Worm (Caenorhabditis elegans) whole organism, L2 larva: ENCODE data around the gene flp-24.

ENCODE experiments used
- C34F6.9 ChIP-seq: fragments of 150-350 bp; optimal IDR thresholded peaks from 2 replicates; lab custom pipeline; 2014; ENCODE audit warnings: missing biosample characterization, missing genetic modification characterization
- F13H6.1 ChIP-seq: sonication (generic microtip); optimal IDR thresholded peaks from 2 replicates; lab custom pipeline; 2016; ENCODE audit warnings: missing genetic modification characterization, missing compliant biosample characterization
- Y55F3AM.14 ChIP-seq: fragments of 200-800 bp; sonication (Bioruptor generic); optimal IDR thresholded peaks from 2 replicates; lab custom pipeline; 2018; ENCODE audit warnings: mild to moderate bottlenecking, missing genetic modification characterization, missing compliant biosample characterization
- alr-1 ChIP-seq: fragments of 150-350 bp; optimal IDR thresholded peaks from 2 replicates; lab custom pipeline; 2014; ENCODE audit warnings: missing biosample characterization, missing genetic modification characterization
- aly-2 ChIP-seq: fragments of 150-350 bp; optimal IDR thresholded peaks from 2 replicates; lab custom pipeline; 2014; ENCODE audit warnings: missing biosample characterization, missing genetic modification characterization
- ama-1 ChIP-seq: fragments of 150-350 bp; optimal IDR thresholded peaks from 2 replicates; lab custom pipeline; 2018; ENCODE audit warnings: inconsistent platforms
- ceh-16 ChIP-seq: fragments of 150-350 bp; optimal IDR thresholded peaks from 2 replicates; lab custom pipeline; 2014; ENCODE audit warnings: missing biosample characterization, missing genetic modification characterization
- ceh-82 ChIP-seq: fragments of 150-350 bp; optimal IDR thresholded peaks from 2 replicates; lab custom pipeline; 2014; ENCODE audit warnings: missing biosample characterization, missing genetic modification characterization
- crh-2 ChIP-seq: sonication (generic microtip); optimal IDR thresholded peaks from 2 replicates; lab custom pipeline; 2017; ENCODE audit warnings: missing biosample characterization, missing genetic modification characterization
- dmd-4 ChIP-seq: sonication (generic microtip); optimal IDR thresholded peaks from 2 replicates; lab custom pipeline; 2017; ENCODE audit warnings: missing biosample characterization, missing genetic modification characterization
- egl-27 ChIP-seq: sonication (generic microtip); optimal IDR thresholded peaks from 3 replicates; lab custom pipeline; 2017; ENCODE audit warnings: missing biosample characterization, missing genetic modification reagents, missing genetic modification characterization
- elt-1 ChIP-seq: fragments of 150-350 bp; optimal IDR thresholded peaks from 2 replicates; lab custom pipeline; 2014; ENCODE audit warnings: missing biosample characterization, missing genetic modification characterization
- elt-3 ChIP-seq: sonication (generic microtip); optimal IDR thresholded peaks from 2 replicates; lab custom pipeline; 2017; ENCODE audit warnings: missing biosample characterization, missing genetic modification characterization
- fos-1 ChIP-seq: fragments of 150-350 bp; optimal IDR thresholded peaks from 2 replicates; lab custom pipeline; 2014; ENCODE audit warnings: missing biosample characterization, missing genetic modification characterization
- gmeb-1 ChIP-seq: fragments of 150-350 bp; optimal IDR thresholded peaks from 2 replicates; lab custom pipeline; 2014; ENCODE audit warnings: missing biosample characterization, missing genetic modification characterization
- lin-11 ChIP-seq: fragments of 150-350 bp; sonication (generic microtip); optimal IDR thresholded peaks from 2 replicates; lab custom pipeline; 2014; ENCODE audit warnings: missing biosample characterization, missing genetic modification characterization, inconsistent platforms, mixed read lengths
- lin-39 ChIP-seq: fragments of 150-350 bp; optimal IDR thresholded peaks from 2 replicates; lab custom pipeline; 2014; ENCODE audit warnings: missing biosample characterization, missing genetic modification reagents, missing genetic modification characterization
- lsy-2 ChIP-seq, 2 experiments: fragments of 150-350 bp in 1 of 2; sonication (generic microtip) in 1 of 2; optimal IDR thresholded peaks; 2 replicates each; lab custom pipeline; 2014 to 2017; ENCODE audit warnings: missing biosample characterization in 2 of 2, missing genetic modification characterization in 2 of 2
- mab-5 ChIP-seq: fragments of 150-350 bp; optimal IDR thresholded peaks from 2 replicates; lab custom pipeline; 2014; ENCODE audit warnings: missing biosample characterization, missing genetic modification characterization
- mbf-1 ChIP-seq: sonication (generic microtip); optimal IDR thresholded peaks from 2 replicates; lab custom pipeline; 2017; ENCODE audit warnings: missing biosample characterization, missing genetic modification characterization
- mdl-1 ChIP-seq, 2 experiments: fragments of 150-350 bp in 1 of 2; sonication (generic microtip) in 1 of 2; optimal IDR thresholded peaks; 2 replicates each; lab custom pipeline; 2017; ENCODE audit warnings: missing biosample characterization in 2 of 2, missing genetic modification characterization in 2 of 2
- nhr-10 ChIP-seq: sonication (generic microtip); optimal IDR thresholded peaks from 2 replicates; lab custom pipeline; 2017; ENCODE audit warnings: missing biosample characterization, missing genetic modification characterization
- nhr-11 ChIP-seq: fragments of 150-350 bp; optimal IDR thresholded peaks from 2 replicates; lab custom pipeline; 2014; ENCODE audit warnings: missing biosample characterization, missing genetic modification characterization
- nhr-12 ChIP-seq: fragments of 150-350 bp; optimal IDR thresholded peaks from 2 replicates; lab custom pipeline; 2014; ENCODE audit warnings: missing biosample characterization, missing genetic modification characterization
- nhr-129 ChIP-seq: fragments of 150-350 bp; optimal IDR thresholded peaks from 2 replicates; lab custom pipeline; 2014; ENCODE audit warnings: missing biosample characterization, missing genetic modification characterization
- nhr-21 ChIP-seq: fragments of 150-350 bp; optimal IDR thresholded peaks from 2 replicates; lab custom pipeline; 2014; ENCODE audit warnings: missing biosample characterization, missing genetic modification characterization
- nhr-23 ChIP-seq: fragments of 150-350 bp; optimal IDR thresholded peaks from 2 replicates; lab custom pipeline; 2014; ENCODE audit warnings: missing biosample characterization, missing genetic modification reagents, missing genetic modification characterization
- nhr-237 ChIP-seq: fragments of 150-350 bp; optimal IDR thresholded peaks from 2 replicates; lab custom pipeline; 2014; ENCODE audit warnings: missing biosample characterization, missing genetic modification characterization
- nhr-25 ChIP-seq: fragments of 150-350 bp; sonication (generic microtip); optimal IDR thresholded peaks from 3 replicates; lab custom pipeline; 2014; ENCODE audit warnings: missing biosample characterization, missing genetic modification characterization
- nhr-6 ChIP-seq: fragments of 150-350 bp; optimal IDR thresholded peaks from 2 replicates; lab custom pipeline; 2014; ENCODE audit warnings: missing biosample characterization, missing genetic modification characterization
- nhr-77 ChIP-seq: fragments of 150-350 bp; optimal IDR thresholded peaks from 2 replicates; lab custom pipeline; 2014; ENCODE audit warnings: missing biosample characterization, missing genetic modification characterization
- peb-1 ChIP-seq: fragments of 150-350 bp; optimal IDR thresholded peaks from 2 replicates; lab custom pipeline; 2014; ENCODE audit warnings: missing biosample characterization, missing genetic modification characterization
- sem-4 ChIP-seq: fragments of 150-350 bp; optimal IDR thresholded peaks from 2 replicates; lab custom pipeline; 2014; ENCODE audit warnings: missing biosample characterization, missing genetic modification reagents, missing genetic modification characterization
- skn-1 ChIP-seq: sonication (generic microtip); optimal IDR thresholded peaks from 2 replicates; lab custom pipeline; 2017; ENCODE audit warnings: missing biosample characterization, missing genetic modification characterization
- sma-3 ChIP-seq: sonication (generic microtip); optimal IDR thresholded peaks from 2 replicates; lab custom pipeline; 2016; ENCODE audit warnings: missing genetic modification reagents, missing genetic modification characterization, missing compliant biosample characterization
- sma-9 ChIP-seq, 2 experiments: fragments of 150-350 bp in 1 of 2; sonication (generic microtip) in 1 of 2; optimal IDR thresholded peaks; 2 replicates each; lab custom pipeline; 2014 to 2016; ENCODE audit warnings: missing genetic modification characterization in 2 of 2, mild to moderate bottlenecking in 1 of 2, missing biosample characterization in 1 of 2, missing compliant biosample characterization in 1 of 2, missing genetic modification reagents in 1 of 2, moderate library complexity in 1 of 2
- snpc-4 ChIP-seq: fragments of 150-350 bp; optimal IDR thresholded peaks from 2 replicates; lab custom pipeline; 2014; ENCODE audit warnings: missing biosample characterization, missing genetic modification characterization
- unc-55 ChIP-seq: fragments of 150-350 bp; sonication (generic microtip); optimal IDR thresholded peaks from 3 replicates; lab custom pipeline; 2014; ENCODE audit warnings: missing biosample characterization, missing genetic modification reagents, missing genetic modification characterization
- unc-62 ChIP-seq: fragments of 150-350 bp; optimal IDR thresholded peaks from 2 replicates; lab custom pipeline; 2014; ENCODE audit warnings: missing biosample characterization, missing genetic modification reagents, missing genetic modification characterization
- ztf-1 ChIP-seq: fragments of 200-800 bp; sonication (Bioruptor generic); conservative IDR thresholded peaks from 2 replicates; pipeline ENCODE4 v1.3.6; 2022; ENCODE audit warnings: missing genetic modification characterization, missing compliant biosample characterization
- ztf-11 ChIP-seq: sonication (generic microtip); optimal IDR thresholded peaks from 2 replicates; lab custom pipeline; 2017; ENCODE audit warnings: missing biosample characterization, missing genetic modification characterization
- ztf-4 ChIP-seq: fragments of 150-350 bp; optimal IDR thresholded peaks from 2 replicates; lab custom pipeline; 2014; ENCODE audit warnings: missing biosample characterization, missing genetic modification characterization

flp-24 gene

DNA sequence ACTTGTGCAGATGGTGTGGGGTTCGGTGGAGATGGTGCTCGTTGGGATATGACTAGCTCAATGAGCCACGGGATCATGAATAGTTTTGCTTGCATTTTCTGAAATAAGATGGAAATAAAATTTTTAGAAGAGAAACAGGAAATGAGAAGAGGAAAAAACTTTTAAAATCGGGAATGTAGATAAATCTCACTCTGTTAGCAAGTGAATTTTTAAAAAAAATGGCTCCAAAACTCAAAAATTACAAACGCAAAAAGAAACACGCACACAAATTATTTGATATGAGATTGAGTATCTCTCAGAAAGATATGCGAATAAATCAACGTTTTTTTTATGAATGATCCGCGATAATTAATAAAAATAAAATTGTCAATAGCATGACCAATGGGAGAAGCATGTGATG is 33.1 kb downstream of the flp-24 start, which contains the start of gene T17H7.7:
Gene T17H7.7 (minus strand): TSS at position 101 of the 400 bp plus-strand sequence.
- no peak for TF ChIP-seq unc-55 (GFP tag; lab: Kevin White, UChicago)
- no peak for TF ChIP-seq nhr-25 (tag; lab: Kevin White, UChicago)
- TF ChIP-seq Y55F3AM.14, result no peak
- no peak for TF ChIP-seq ceh-82
- TF ChIP-seq crh-2 (tag; lab: Kevin White, UChicago), result no peak
- no peak for TF ChIP-seq snpc-4 (tag; lab: Kevin White, UChicago)
- TF ChIP-seq egl-27 (tag; lab: Kevin White, UChicago), result no peak
- no peak for TF ChIP-seq alr-1 (tag; lab: Kevin White, UChicago)
- no peak for TF ChIP-seq elt-1
- TF ChIP-seq lin-11, result no peak
- TF ChIP-seq ztf-11, result no peak
- no peak for TF ChIP-seq unc-62
- TF ChIP-seq sma-3, result no peak
- TF ChIP-seq mab-5 (tag; lab: Kevin White, UChicago), result no peak
- TF ChIP-seq sem-4 (tag; lab: Kevin White, UChicago), result no peak
- no peak for TF ChIP-seq aly-2 (tag; lab: Kevin White, UChicago)
- TF ChIP-seq F13H6.1, result no peak
- TF ChIP-seq, all 48 proteins: peak for 0

DNA sequence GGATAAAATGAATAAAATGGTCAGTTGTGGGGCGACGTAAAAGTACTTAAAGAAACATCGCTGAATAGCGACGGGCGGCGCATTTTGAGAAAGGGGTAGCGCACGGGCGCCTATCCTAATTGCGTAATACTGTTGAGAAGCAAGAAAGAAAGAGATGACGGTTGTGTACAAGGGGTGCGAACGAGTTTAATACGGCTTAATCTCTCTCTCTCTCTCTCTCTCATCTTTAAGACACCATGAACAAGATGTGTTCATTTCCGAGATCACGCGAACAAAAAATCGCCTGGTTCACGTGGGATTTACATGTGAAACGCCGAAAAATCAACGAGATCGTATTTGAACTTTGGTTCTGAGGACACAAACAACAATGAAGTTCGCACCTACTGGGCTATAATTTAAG is 34.8 kb downstream of the flp-24 start:
- TF ChIP-seq alr-1 (tag; lab: Kevin White, UChicago) (no peak), nhr-25 (tag; lab: Kevin White, UChicago) (peak; percentile 42)

DNA sequence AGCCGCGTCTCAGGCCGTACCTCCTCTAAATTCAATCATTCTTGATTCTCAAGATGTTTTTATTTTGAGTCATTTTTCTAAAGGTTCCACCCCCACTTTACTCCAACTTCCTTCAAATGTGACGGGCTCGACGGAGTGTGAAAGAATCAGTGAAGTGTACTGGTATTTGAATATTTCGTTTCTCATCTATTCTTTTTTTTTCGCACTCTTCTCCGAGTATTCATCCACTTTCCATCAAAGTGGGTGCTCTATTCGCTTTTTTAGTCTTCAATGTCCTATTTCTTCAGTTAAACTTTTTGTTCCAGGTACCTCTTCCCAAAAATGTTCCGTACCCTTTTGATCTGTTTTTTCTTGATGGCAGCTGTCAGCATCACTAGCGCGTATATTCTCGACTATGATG is 36.6 kb downstream of the flp-24 start, which contains the start of gene nlp-52:
Gene nlp-52 (plus strand): TSS at position 301 of the 400 bp plus-strand sequence.
- TF ChIP-seq skn-1 (tag; lab: Kevin White, UChicago) (no peak), dmd-4 (no peak), lin-11 (no peak), ztf-4 (tag; lab: Kevin White, UChicago) (no peak), nhr-21 (no peak), ztf-11 (no peak), F13H6.1 (no peak), nhr-12 (no peak), mdl-1 (tag; optimal IDR thresholded peaks at IDR 0.05; lab: Kevin White, UChicago) (no peak), nhr-237 (no peak), ceh-82 (no peak), sem-4 (tag; lab: Kevin White, UChicago) (no peak), nhr-6 (tag; lab: Kevin White, UChicago) (no peak), nhr-129 (tag; lab: Kevin White, UChicago) (no peak), peb-1 (tag; lab: Kevin White, UChicago) (no peak), elt-1 (no peak), nhr-10 (tag; lab: Kevin White, UChicago) (no peak)

DNA sequence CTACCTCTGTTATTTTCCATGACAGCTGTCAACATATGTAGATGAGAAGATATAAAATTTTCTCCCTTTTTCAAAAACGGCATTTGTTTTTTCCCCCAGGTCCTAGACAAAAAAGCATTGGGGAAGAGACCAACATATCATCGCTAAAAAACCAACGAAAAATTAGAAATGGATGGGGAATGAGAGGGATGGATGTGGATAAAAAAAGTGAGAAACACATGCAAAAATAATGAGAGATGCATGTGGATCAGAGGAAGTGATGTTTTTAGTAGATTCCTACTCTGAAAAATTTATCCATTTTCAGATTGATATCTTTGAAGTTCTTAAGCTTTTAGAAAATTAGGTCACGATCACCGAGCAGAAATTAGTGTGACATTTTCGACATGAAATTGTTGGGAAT is 37.6 kb downstream of the flp-24 start:
- no peak for TF ChIP-seq unc-62
- peak; percentile 57 for TF ChIP-seq unc-55 (GFP tag; lab: Kevin White, UChicago)
- TF ChIP-seq, all 48 proteins: peak for 1

DNA sequence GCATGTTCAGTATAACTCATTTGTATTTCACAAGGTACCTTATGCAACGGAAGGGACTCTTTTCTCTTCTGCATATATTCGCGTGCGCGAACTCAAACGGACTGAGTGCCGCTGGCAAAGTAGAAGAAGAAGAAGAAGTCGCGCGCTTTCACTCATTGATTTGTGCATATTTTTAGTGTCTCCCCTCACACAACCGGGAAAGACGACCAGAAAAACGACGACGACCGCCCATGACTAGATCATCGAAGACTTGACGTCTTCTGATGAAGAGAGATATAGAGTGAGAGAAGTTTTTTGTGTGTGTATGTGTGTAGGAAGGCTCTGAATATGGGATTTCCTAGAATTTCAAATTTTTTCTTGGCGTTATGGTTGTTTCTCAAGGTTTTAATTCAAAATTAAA is 39.5 kb downstream of the flp-24 start:
- TF ChIP-seq aly-2 (tag; lab: Kevin White, UChicago) (no peak), sma-9 (GFP tag; optimal IDR thresholded peaks at IDR 0.05; lab: Kevin White, UChicago) (peak; percentile 3), sma-9 (tag; optimal IDR thresholded peaks at IDR 0.05; lab: Kevin White, UChicago) (no peak), alr-1 (tag; lab: Kevin White, UChicago) (no peak), ceh-82 (no peak), elt-3 (tag; lab: Kevin White, UChicago) (no peak), dmd-4 (no peak), nhr-11 (tag; lab: Kevin White, UChicago) (no peak), nhr-10 (tag; lab: Kevin White, UChicago) (no peak), egl-27 (tag; lab: Kevin White, UChicago) (no peak), Y55F3AM.14 (no peak), crh-2 (tag; lab: Kevin White, UChicago) (peak; percentile 58), nhr-6 (tag; lab: Kevin White, UChicago) (no peak), skn-1 (tag; lab: Kevin White, UChicago) (no peak), ztf-4 (tag; lab: Kevin White, UChicago) (no peak), mbf-1 (tag; lab: Kevin White, UChicago) (no peak), C34F6.9 (tag; lab: Kevin White, UChicago) (peak; percentile 72), fos-1 (tag; lab: Kevin White, UChicago) (no peak), gmeb-1 (tag; lab: Kevin White, UChicago) (no peak), lsy-2 (tag; optimal IDR thresholded peaks at IDR 0.05; lab: Kevin White, UChicago) (peak in 1 of 2 experiments; percentile 47), sem-4 (tag; lab: Kevin White, UChicago) (no peak), mab-5 (tag; lab: Kevin White, UChicago) (no peak), mdl-1 (tag; optimal IDR thresholded peaks at IDR 0.05; lab: Kevin White, UChicago) (no peak), elt-1 (no peak), lin-39 (tag; lab: Kevin White, UChicago) (no peak), nhr-12 (no peak), snpc-4 (tag; lab: Kevin White, UChicago) (no peak), ceh-16 (no peak), sma-3 (no peak), nhr-23 (no peak), nhr-25 (tag; lab: Kevin White, UChicago) (no peak), F13H6.1 (peak; percentile 29), lin-11 (peak; percentile 18), ztf-1 (GFP tag; lab: Robert Waterston, UW) (no peak), nhr-77 (tag; lab: Kevin White, UChicago) (no peak), ama-1 (lab: Kevin White, UChicago) (no peak)
